Fruit fly (Drosophila melanogaster) whole organism, embryonic: ENCODE measurements around the gene scny.
A peak's percentile ranks its signal among the peaks of the same experiment; 100 is the strongest.

Experiments
- Blimp-1 ChIP-seq: fragments of 200-800 bp; sonication (Bioruptor generic); optimal IDR thresholded peaks from 3 replicates; lab custom pipeline; 2018; ENCODE audit warnings: missing biosample characterization, missing genetic modification characterization, mild to moderate bottlenecking, moderate library complexity, missing genetic modification reagents
- CG10274 ChIP-seq: fragments of 200-800 bp; sonication (Bioruptor generic); optimal IDR thresholded peaks from 3 replicates; lab custom pipeline; 2017; ENCODE audit warnings: missing biosample characterization, mild to moderate bottlenecking, missing genetic modification characterization
- CG10979 ChIP-seq: fragments of 200-800 bp; sonication (Bioruptor generic); optimal IDR thresholded peaks from 2 replicates; lab custom pipeline; 2018; ENCODE audit warnings: missing biosample characterization, mild to moderate bottlenecking, missing genetic modification characterization, moderate library complexity
- CG11695 ChIP-seq: fragments of 200-800 bp; sonication (Bioruptor generic); IDR thresholded peaks from 3 replicates; pipeline ENCODE4 v1.3.6; 2022; ENCODE audit warnings: missing biosample characterization, missing genetic modification characterization
- CG11723 ChIP-seq: fragments of 200-800 bp; sonication (Bioruptor generic); optimal IDR thresholded peaks from 2 replicates; lab custom pipeline; 2017; ENCODE audit warnings: missing biosample characterization, mild to moderate bottlenecking, missing genetic modification characterization
- CG13296 ChIP-seq: fragments of 200-800 bp; sonication (Bioruptor generic); optimal IDR thresholded peaks from 3 replicates; lab custom pipeline; 2018; ENCODE audit warnings: missing biosample characterization, mild to moderate bottlenecking, missing genetic modification characterization
- CG14014 ChIP-seq: fragments of 200-800 bp; sonication (Bioruptor generic); IDR thresholded peaks from 2 replicates; pipeline ENCODE4 v1.3.6; 2022; ENCODE audit warnings: missing biosample characterization, missing genetic modification characterization
- CG15073 ChIP-seq: fragments of 200-800 bp; sonication (Bioruptor generic); optimal IDR thresholded peaks from 2 replicates; lab custom pipeline; 2016; ENCODE audit warnings: missing biosample characterization, missing genetic modification characterization
- CG16863 ChIP-seq: fragments of 200-800 bp; sonication (Bioruptor generic); optimal IDR thresholded peaks from 3 replicates; lab custom pipeline; 2016; ENCODE audit warnings: missing biosample characterization, missing genetic modification characterization
- CG17361 ChIP-seq: fragments of 200-800 bp; sonication (Bioruptor generic); IDR thresholded peaks from 3 replicates; pipeline ENCODE4 v1.3.6; 2022; ENCODE audit warnings: missing biosample characterization, missing genetic modification characterization
- CG17829 ChIP-seq: fragments of 200-800 bp; optimal IDR thresholded peaks from 2 replicates; lab custom pipeline; 2019; ENCODE audit warnings: missing biosample characterization, mild to moderate bottlenecking, missing genetic modification characterization, moderate library complexity
- CG18262 ChIP-seq: fragments of 200-800 bp; optimal IDR thresholded peaks from 3 replicates; lab custom pipeline; 2019; ENCODE audit warnings: missing biosample characterization, mild to moderate bottlenecking, missing genetic modification characterization, moderate library complexity
- CG3407 ChIP-seq: fragments of 200-800 bp; sonication (Bioruptor generic); optimal IDR thresholded peaks from 2 replicates; lab custom pipeline; 2018; ENCODE audit warnings: missing biosample characterization, mild to moderate bottlenecking, missing genetic modification characterization
- CG3847 ChIP-seq: fragments of 200-800 bp; sonication (Bioruptor generic); IDR thresholded peaks from 2 replicates; pipeline ENCODE4 v1.3.6; 2022; ENCODE audit warnings: missing biosample characterization, missing genetic modification characterization
- CG6683 ChIP-seq: fragments of 200-800 bp; sonication (Bioruptor generic); optimal IDR thresholded peaks from 2 replicates; lab custom pipeline; 2017; ENCODE audit warnings: missing biosample characterization, mild to moderate bottlenecking, missing genetic modification characterization, missing genetic modification reagents
- CG7372 ChIP-seq: fragments of 200-800 bp; sonication (Bioruptor generic); IDR thresholded peaks from 2 replicates; pipeline ENCODE4 v1.3.6; 2022; ENCODE audit warnings: missing biosample characterization, missing genetic modification characterization
- CG7839 ChIP-seq: fragments of 200-800 bp; sonication (Bioruptor generic); optimal IDR thresholded peaks from 3 replicates; lab custom pipeline; 2018; ENCODE audit warnings: missing biosample characterization, mild to moderate bottlenecking, missing genetic modification characterization, moderate library complexity
- CG7987 ChIP-seq: fragments of 200-800 bp; sonication (Bioruptor generic); optimal IDR thresholded peaks from 2 replicates; lab custom pipeline; 2018; ENCODE audit warnings: missing biosample characterization, mild to moderate bottlenecking, missing genetic modification characterization, moderate library complexity
- CG8281 ChIP-seq: fragments of 200-800 bp; sonication (Bioruptor generic); optimal IDR thresholded peaks from 2 replicates; lab custom pipeline; 2018; ENCODE audit warnings: missing biosample characterization, mild to moderate bottlenecking, missing genetic modification characterization, moderate library complexity
- D19B ChIP-seq: fragments of 200-800 bp; sonication (Bioruptor generic); optimal IDR thresholded peaks from 2 replicates; lab custom pipeline; 2017; ENCODE audit warnings: missing biosample characterization, mild to moderate bottlenecking, missing genetic modification characterization
- Dp ChIP-seq: fragments of 200-800 bp; sonication (Bioruptor generic); optimal IDR thresholded peaks from 2 replicates; lab custom pipeline; 2018; ENCODE audit warnings: missing biosample characterization, mild to moderate bottlenecking, missing genetic modification characterization, moderate library complexity
- E2f2 ChIP-seq: fragments of 200-800 bp; sonication (Bioruptor generic); IDR thresholded peaks from 2 replicates; pipeline ENCODE4 v1.3.6; 2022; ENCODE audit warnings: missing biosample characterization, missing genetic modification characterization
- Elba2 ChIP-seq: fragments of 200-800 bp; sonication (Bioruptor generic); optimal IDR thresholded peaks from 3 replicates; lab custom pipeline; 2016; ENCODE audit warnings: missing biosample characterization, missing genetic modification characterization
- Fer3 ChIP-seq: fragments of 200-800 bp; sonication (Bioruptor generic); optimal IDR thresholded peaks from 2 replicates; lab custom pipeline; 2018; ENCODE audit warnings: missing biosample characterization, mild to moderate bottlenecking, missing genetic modification characterization, moderate library complexity
- HLH54F ChIP-seq: fragments of 200-800 bp; sonication (Bioruptor generic); optimal IDR thresholded peaks from 3 replicates; lab custom pipeline; 2016; ENCODE audit warnings: missing biosample characterization, missing genetic modification characterization
- Med ChIP-seq: fragments of 200-800 bp; sonication (Bioruptor generic); peaks from one replicate; lab custom pipeline; 2016; ENCODE audit warnings: missing biosample characterization, missing genetic modification characterization, mild to moderate bottlenecking, inconsistent platforms, moderate library complexity
- Mrtf ChIP-seq: fragments of 200-800 bp; sonication (Bioruptor generic); IDR thresholded peaks from 3 replicates; pipeline ENCODE4 v1.3.6; 2022; ENCODE audit warnings: missing biosample characterization, missing genetic modification characterization
- Opbp ChIP-seq: fragments of 200-800 bp; sonication (Bioruptor generic); IDR thresholded peaks from 3 replicates; pipeline ENCODE4 v1.3.6; 2022; ENCODE audit warnings: missing biosample characterization, missing genetic modification characterization; ENCODE audit not compliant: partially characterized antibody
- Sox102F ChIP-seq: fragments of 200-800 bp; sonication (Bioruptor generic); optimal IDR thresholded peaks from 2 replicates; lab custom pipeline; 2018; ENCODE audit warnings: missing biosample characterization, mild to moderate bottlenecking, missing genetic modification characterization, moderate library complexity
- ase ChIP-seq: fragments of 200-800 bp; sonication (Bioruptor generic); IDR thresholded peaks from 3 replicates; pipeline ENCODE4 v1.3.6; 2022; ENCODE audit warnings: missing biosample characterization, missing genetic modification characterization
- corto ChIP-seq: fragments of 200-800 bp; sonication (Bioruptor generic); optimal IDR thresholded peaks from 2 replicates; lab custom pipeline; 2016; ENCODE audit warnings: missing biosample characterization, mild to moderate bottlenecking, missing genetic modification characterization, moderate library complexity
- disco-r ChIP-seq: fragments of 200-800 bp; sonication (Bioruptor generic); optimal IDR thresholded peaks from 2 replicates; lab custom pipeline; 2016; ENCODE audit warnings: missing biosample characterization, missing genetic modification characterization
- fd64A ChIP-seq: fragments of 200-800 bp; sonication (Bioruptor generic); optimal IDR thresholded peaks from 3 replicates; lab custom pipeline; 2018; ENCODE audit warnings: missing biosample characterization, mild to moderate bottlenecking, missing genetic modification characterization
- gce ChIP-seq: fragments of 200-800 bp; sonication (Bioruptor generic); IDR thresholded peaks from 3 replicates; pipeline ENCODE4 v1.3.6; 2022; ENCODE audit warnings: missing biosample characterization, missing genetic modification characterization
- gcm ChIP-seq: fragments of 200-800 bp; sonication (Bioruptor generic); optimal IDR thresholded peaks from 2 replicates; lab custom pipeline; 2019; ENCODE audit warnings: missing biosample characterization, mild to moderate bottlenecking, missing genetic modification characterization, moderate library complexity
- lov ChIP-seq, 2 experiments: fragments of 200-800 bp in 1 of 2; fragments of >200 bp in 1 of 2; sonication (Bioruptor generic) in 1 of 2; IDR thresholded peaks in 1 of 2; optimal IDR thresholded peaks in 1 of 2; 2 replicates in 1 of 2; 3 replicates in 1 of 2; pipeline versions ENCODE4 v1.3.6 to Lab custom; 2017 to 2022; ENCODE audit warnings: missing biosample characterization in 1 of 2, missing genetic modification characterization in 1 of 2
- p53 ChIP-seq: fragments of 200-800 bp; sonication (Bioruptor generic); optimal IDR thresholded peaks from 2 replicates; lab custom pipeline; 2016; ENCODE audit warnings: missing biosample characterization, missing genetic modification characterization
- pros ChIP-seq: fragments of 200-800 bp; sonication (Bioruptor generic); optimal IDR thresholded peaks from 3 replicates; lab custom pipeline; 2019; ENCODE audit warnings: missing biosample characterization, mild to moderate bottlenecking, missing genetic modification characterization, moderate library complexity
- sens-2 ChIP-seq: fragments of 200-800 bp; sonication (Bioruptor generic); IDR thresholded peaks from 2 replicates; pipeline ENCODE4 v1.3.6; 2022; ENCODE audit warnings: missing biosample characterization, missing genetic modification characterization
- shn ChIP-seq: fragments of 200-800 bp; sonication (Bioruptor generic); optimal IDR thresholded peaks from 3 replicates; lab custom pipeline; 2016; ENCODE audit warnings: missing biosample characterization, missing genetic modification characterization
- sim ChIP-seq: fragments of 200-800 bp; sonication (Bioruptor generic); IDR thresholded peaks from 2 replicates; pipeline ENCODE4 v1.3.6; 2022; ENCODE audit warnings: missing biosample characterization, missing genetic modification characterization
- sqz ChIP-seq: fragments of 200-800 bp; sonication (Bioruptor generic); optimal IDR thresholded peaks from 3 replicates; lab custom pipeline; 2018; ENCODE audit warnings: missing biosample characterization, mild to moderate bottlenecking, missing genetic modification characterization
- tio ChIP-seq: fragments of 200-800 bp; sonication (Bioruptor generic); optimal IDR thresholded peaks from 2 replicates; lab custom pipeline; 2017; ENCODE audit warnings: missing biosample characterization, missing genetic modification characterization, inconsistent platforms
- trh ChIP-seq: fragments of 200-800 bp; sonication (Bioruptor generic); optimal IDR thresholded peaks from 2 replicates; lab custom pipeline; 2016; ENCODE audit warnings: missing biosample characterization, missing genetic modification characterization
- unpg ChIP-seq: fragments of 200-800 bp; sonication (Bioruptor generic); optimal IDR thresholded peaks from 3 replicates; lab custom pipeline; 2018; ENCODE audit warnings: missing biosample characterization, mild to moderate bottlenecking, missing genetic modification characterization, moderate library complexity
- vnd ChIP-seq: fragments of 200-800 bp; sonication (Bioruptor generic); IDR thresholded peaks from 3 replicates; pipeline ENCODE4 v1.3.6; 2022; ENCODE audit warnings: missing biosample characterization, missing genetic modification characterization; ENCODE audit not compliant: partially characterized antibody
- zf30C ChIP-seq: fragments of 200-800 bp; sonication (Bioruptor generic); optimal IDR thresholded peaks from 3 replicates; lab custom pipeline; 2018; ENCODE audit warnings: missing biosample characterization, mild to moderate bottlenecking, missing genetic modification characterization
- zfh1 ChIP-seq: fragments of 200-800 bp; sonication (Bioruptor generic); IDR thresholded peaks from 3 replicates; pipeline ENCODE4 v1.3.6; 2022; ENCODE audit warnings: missing biosample characterization, missing genetic modification characterization

Gene scny

dm6 chr3L:5751740-5752579 is 16.8 kb upstream of the scny start, which contains the start of gene DnaJ-1 (continued):
- TF ChIP-seq CG10274 (GFP tag; lab: Kevin White, UChicago), result no peak
- peak; percentile 27 for TF ChIP-seq CG10979 (tag; lab: Kevin White, UChicago)
- peak; percentile 37 for TF ChIP-seq unpg (GFP tag; lab: Kevin White, UChicago)
- no peak for TF ChIP-seq Sox102F
- peak; percentile 0 for TF ChIP-seq pros (GFP tag; lab: Kevin White, UChicago)
- peak; percentile 12; the same call in 1 of the 3 replicates for TF ChIP-seq zfh1 (GFP tag; lab: Robert Waterston, UW)
- TF ChIP-seq disco-r (GFP tag; lab: Kevin White, UChicago), result no peak
- no peak for TF ChIP-seq Fer3
- peak; percentile 17 for TF ChIP-seq CG18262 (tag; lab: Kevin White, UChicago)
- TF ChIP-seq fd64A, result peak; percentile 23
- peak; percentile 99 for TF ChIP-seq vnd (GFP tag; lab: Robert Waterston, UW)
- peak; percentile 50 for TF ChIP-seq CG13296 (GFP tag; lab: Kevin White, UChicago)
- TF ChIP-seq Elba2 (GFP tag; lab: Kevin White, UChicago), result no peak
- peak; percentile 48 for TF ChIP-seq CG7839 (tag; lab: Kevin White, UChicago)
- TF ChIP-seq E2f2 (GFP tag; lab: Robert Waterston, UW), result peak; percentile 85
- no peak for TF ChIP-seq Mrtf
- TF ChIP-seq shn, result peak; percentile 21
- TF ChIP-seq lov (optimal IDR thresholded peaks at IDR 0.05; lab: Kevin White, UChicago), result no peak
- no peak for TF ChIP-seq lov (GFP tag; IDR thresholded peaks at IDR 0.05; lab: Robert Waterston, UW)
- no peak for TF ChIP-seq trh (GFP tag; lab: Kevin White, UChicago)
- TF ChIP-seq CG7987, result no peak
- TF ChIP-seq Opbp (GFP tag; lab: Robert Waterston, UW), result peak; percentile 96
- no peak for TF ChIP-seq D19B (GFP tag; lab: Kevin White, UChicago)
- TF ChIP-seq p53, result no peak
- peak; percentile 53 for TF ChIP-seq CG17829 (tag; lab: Kevin White, UChicago)
- TF ChIP-seq CG16863 (GFP tag; lab: Kevin White, UChicago), result no peak
- TF ChIP-seq sim (GFP tag; lab: Robert Waterston, UW), result no peak
- no peak for TF ChIP-seq gce (GFP tag; lab: Robert Waterston, UW)
- TF ChIP-seq CG3847, result no peak
- TF ChIP-seq CG15073 (GFP tag; lab: Kevin White, UChicago), result no peak
- peak; percentile 7; the same call in 1 of the 3 replicates for TF ChIP-seq CG11695 (GFP tag; lab: Robert Waterston, UW)
- TF ChIP-seq CG8281 (tag; lab: Kevin White, UChicago), result no peak
- TF ChIP-seq sens-2 (GFP tag; lab: Robert Waterston, UW), result no peak
- no peak for TF ChIP-seq Blimp-1 (GFP tag; lab: Kevin White, UChicago)
- TF ChIP-seq CG3407 (GFP tag; lab: Kevin White, UChicago), result peak; percentile 26
- TF ChIP-seq CG7372, result no peak
- TF ChIP-seq CG14014 (GFP tag; lab: Robert Waterston, UW), result 0 out of 2 replicates have a peak, but pooled peaks have one; percentile 11
- TF ChIP-seq Dp (GFP tag; lab: Kevin White, UChicago), result peak; percentile 71
- peak; percentile 22 for TF ChIP-seq gcm (GFP tag; lab: Kevin White, UChicago)
- peak; percentile 90 for TF ChIP-seq Med (GFP tag; lab: Kevin White, UChicago)
- TF ChIP-seq corto, result peak; percentile 55
- no peak for TF ChIP-seq ase (GFP tag; lab: Robert Waterston, UW)
- no peak for TF ChIP-seq CG6683 (GFP tag; lab: Kevin White, UChicago)
- no peak for TF ChIP-seq HLH54F (GFP tag; lab: Kevin White, UChicago)
- no peak for TF ChIP-seq tio (GFP tag; lab: Kevin White, UChicago)
- no peak for TF ChIP-seq CG11723 (GFP tag; lab: Kevin White, UChicago)
- peak; percentile 42; the same call in 1 of the 3 replicates for TF ChIP-seq CG17361 (GFP tag; lab: Robert Waterston, UW)
- TF ChIP-seq zf30C, result no peak
- peak; percentile 24 for TF ChIP-seq sqz (GFP tag; lab: Kevin White, UChicago)
